Worm (Caenorhabditis elegans): ENCODE results near the gene M88.3.

DNA sequence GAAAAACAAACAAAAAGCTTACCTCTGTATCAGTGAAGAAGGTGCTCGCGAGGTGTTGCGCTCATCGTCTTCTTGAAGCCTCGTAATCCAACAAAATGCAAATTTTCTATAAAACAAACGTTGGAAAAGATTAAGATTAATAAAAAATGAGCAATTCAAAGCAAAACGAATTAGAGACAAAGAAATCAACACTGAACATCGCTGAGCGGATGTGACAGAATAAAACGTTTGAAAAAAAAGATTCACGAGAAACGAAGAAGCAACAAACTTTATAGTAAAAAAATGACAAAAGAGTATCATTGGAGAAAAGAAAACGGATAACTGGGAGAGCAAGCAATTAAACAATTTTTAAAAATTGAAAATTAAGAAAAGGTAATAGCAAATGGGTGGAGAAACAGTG is 45.9 kb downstream of the M88.3 start, which contains the start of the genes C07G2.5 and atf-7:
- no peak for TF ChIP-seq hmg-1.1 (GFP tag; IDR thresholded peaks at IDR 0.05)
- no peak for TF ChIP-seq arid-1 (GFP tag; conservative IDR thresholded peaks at IDR 0.05)
- no peak for TF ChIP-seq ztf-11 (tag; optimal IDR thresholded peaks at IDR 0.05)
